Fruit fly (Drosophila melanogaster) S2 (cell line): ENCODE measurements around the gene ND-20.

ENCODE experiments used
- CG8478 ChIP-seq: fragments of >200 bp; optimal IDR thresholded peaks from 2 replicates; lab custom pipeline; 2018
- CTCF ChIP-seq, 2 experiments: fragments of >200 bp; optimal IDR thresholded peaks; 2 replicates each; lab custom pipeline; 2018

dm6 chrX:15973157-15973774, 13.3 kb downstream of the ND-20 start, which contains the start of gene mmd:
- TF ChIP-seq CTCF (optimal IDR thresholded peaks at IDR 0.05; lab: Kevin White, UChicago) (no peak), CG8478 (lab: Kevin White, UChicago) (no peak)
